Fruit fly (Drosophila melanogaster) whole organism, embryonic: Measurements from ENCODE around the gene Rgl.

Experiments
- ATbp ChIP-seq: fragments of 200-800 bp; sonication (Bioruptor generic); optimal IDR thresholded peaks from 2 replicates; lab custom pipeline; 2017; ENCODE audit warnings: missing biosample characterization, mild to moderate bottlenecking, missing genetic modification characterization, missing genetic modification reagents
- Abd-B ChIP-seq: fragments of 200-800 bp; sonication (Bioruptor generic); optimal IDR thresholded peaks from 2 replicates; lab custom pipeline; 2018; ENCODE audit warnings: missing biosample characterization, mild to moderate bottlenecking, missing genetic modification characterization, moderate library complexity
- Atf3 ChIP-seq: fragments of 200-800 bp; sonication (Bioruptor generic); optimal IDR thresholded peaks from 3 replicates; lab custom pipeline; 2016; ENCODE audit warnings: missing biosample characterization, missing genetic modification characterization
- Atf6 ChIP-seq: fragments of 200-800 bp; sonication (Bioruptor generic); IDR thresholded peaks from 2 replicates; pipeline ENCODE4 v1.3.6; 2022; ENCODE audit warnings: missing biosample characterization, missing genetic modification characterization
- CG11456 ChIP-seq: fragments of 200-800 bp; sonication (Bioruptor generic); IDR thresholded peaks from 3 replicates; pipeline ENCODE4 v1.3.6; 2022; ENCODE audit warnings: missing biosample characterization, missing genetic modification characterization
- CG12071 ChIP-seq: fragments of 200-800 bp; sonication (Bioruptor generic); optimal IDR thresholded peaks from 3 replicates; lab custom pipeline; 2018; ENCODE audit warnings: missing biosample characterization, mild to moderate bottlenecking, missing genetic modification characterization
- CG12769 ChIP-seq: fragments of 200-800 bp; sonication (Bioruptor generic); optimal IDR thresholded peaks from 2 replicates; lab custom pipeline; 2019; ENCODE audit warnings: missing biosample characterization, mild to moderate bottlenecking, missing genetic modification characterization, moderate library complexity
- CG12942 ChIP-seq: fragments of 200-800 bp; sonication (Bioruptor generic); optimal IDR thresholded peaks from 3 replicates; lab custom pipeline; 2016; ENCODE audit warnings: missing biosample characterization, missing genetic modification characterization
- CG13123 ChIP-seq: fragments of 200-800 bp; sonication (Bioruptor generic); optimal IDR thresholded peaks from 2 replicates; lab custom pipeline; 2016; ENCODE audit warnings: missing biosample characterization, missing genetic modification characterization
- CG1529 ChIP-seq: fragments of 200-800 bp; sonication (Bioruptor generic); optimal IDR thresholded peaks from 3 replicates; lab custom pipeline; 2018; ENCODE audit warnings: missing biosample characterization, missing genetic modification characterization
- CG1647 ChIP-seq: fragments of 200-800 bp; sonication (Bioruptor generic); optimal IDR thresholded peaks from 3 replicates; lab custom pipeline; 2016; ENCODE audit warnings: missing biosample characterization, missing genetic modification characterization
- CG17912 ChIP-seq: fragments of 200-800 bp; sonication (Bioruptor generic); optimal IDR thresholded peaks from 2 replicates; lab custom pipeline; 2018; ENCODE audit warnings: missing biosample characterization, mild to moderate bottlenecking, missing genetic modification characterization
- CG2875 ChIP-seq: fragments of 200-800 bp; sonication (Bioruptor generic); optimal IDR thresholded peaks from 2 replicates; lab custom pipeline; 2017; ENCODE audit warnings: missing biosample characterization, mild to moderate bottlenecking, missing genetic modification characterization, missing genetic modification reagents
- CG30020 ChIP-seq: fragments of 200-800 bp; optimal IDR thresholded peaks from 2 replicates; lab custom pipeline; 2019; ENCODE audit warnings: missing biosample characterization, mild to moderate bottlenecking, missing genetic modification characterization, moderate library complexity
- CG30403 ChIP-seq: fragments of 200-800 bp; sonication (Bioruptor generic); optimal IDR thresholded peaks from 3 replicates; lab custom pipeline; 2016; ENCODE audit warnings: missing biosample characterization, missing genetic modification characterization
- CG30431 ChIP-seq: fragments of 200-800 bp; sonication (Bioruptor generic); optimal IDR thresholded peaks from 2 replicates; lab custom pipeline; 2017; ENCODE audit warnings: missing biosample characterization, missing genetic modification characterization
- CG3065 ChIP-seq: fragments of 200-800 bp; sonication (Bioruptor generic); optimal IDR thresholded peaks from 2 replicates; lab custom pipeline; 2016; ENCODE audit warnings: missing biosample characterization, missing genetic modification characterization
- CG32772 ChIP-seq: fragments of 200-800 bp; sonication (Bioruptor generic); IDR thresholded peaks from 2 replicates; pipeline ENCODE4 v1.3.6; 2022; ENCODE audit warnings: missing biosample characterization, missing genetic modification characterization
- CG33557 ChIP-seq: fragments of 200-800 bp; sonication (Bioruptor generic); optimal IDR thresholded peaks from 2 replicates; lab custom pipeline; 2019; ENCODE audit warnings: missing biosample characterization, mild to moderate bottlenecking, missing genetic modification characterization, moderate library complexity
- CG3726 ChIP-seq: fragments of 200-800 bp; sonication (Bioruptor generic); IDR thresholded peaks from 3 replicates; pipeline ENCODE4, ENCODE4 v1.3.6; 2022; ENCODE audit warnings: missing biosample characterization, missing genetic modification characterization
- CG6689 ChIP-seq: fragments of 200-800 bp; sonication (Bioruptor generic); IDR thresholded peaks from 2 replicates; pipeline ENCODE4 v1.3.6; 2022; ENCODE audit warnings: missing biosample characterization, missing genetic modification characterization
- CG7556 ChIP-seq: fragments of 200-800 bp; sonication (Bioruptor generic); optimal IDR thresholded peaks from 2 replicates; lab custom pipeline; 2017; ENCODE audit warnings: missing biosample characterization, mild to moderate bottlenecking, missing genetic modification characterization
- CG8765 ChIP-seq: fragments of 200-800 bp; sonication (Bioruptor generic); IDR thresholded peaks from 2 replicates; pipeline ENCODE4 v1.3.6; 2022; ENCODE audit warnings: missing biosample characterization, missing genetic modification characterization
- CTCF ChIP-seq: fragments of 200-800 bp; sonication (Bioruptor generic); optimal IDR thresholded peaks from 2 replicates; lab custom pipeline; 2017; ENCODE audit warnings: missing biosample characterization, mild to moderate bottlenecking, missing genetic modification characterization, moderate library complexity
- Camta ChIP-seq: fragments of 200-800 bp; sonication (Bioruptor generic); optimal IDR thresholded peaks from 2 replicates; lab custom pipeline; 2016; ENCODE audit warnings: missing biosample characterization, missing genetic modification characterization
- Ets65A ChIP-seq: fragments of 200-800 bp; sonication (Bioruptor generic); peaks from one replicate; lab custom pipeline; 2016; ENCODE audit warnings: missing biosample characterization, missing genetic modification characterization
- Hand ChIP-seq: fragments of 200-800 bp; sonication (Bioruptor generic); optimal IDR thresholded peaks from 2 replicates; lab custom pipeline; 2017; ENCODE audit warnings: mild to moderate bottlenecking, missing biosample characterization, missing genetic modification reagents, missing genetic modification characterization
- Hr39 ChIP-seq: fragments of >200 bp; optimal IDR thresholded peaks from 2 replicates; lab custom pipeline; 2017
- Hr51 ChIP-seq, 2 experiments: fragments of 200-800 bp; sonication (Bioruptor generic); optimal IDR thresholded peaks; 2 replicates in 1 of 2; 3 replicates in 1 of 2; lab custom pipeline; 2016 to 2018; ENCODE audit warnings: missing biosample characterization in 2 of 2, missing genetic modification characterization in 2 of 2, mild to moderate bottlenecking in 1 of 2, moderate library complexity in 1 of 2
- Neu2 ChIP-seq: fragments of 200-800 bp; sonication (Bioruptor generic); optimal IDR thresholded peaks from 3 replicates; lab custom pipeline; 2016; ENCODE audit warnings: missing biosample characterization, missing genetic modification characterization, borderline replicate concordance
- Optix ChIP-seq: fragments of 200-800 bp; sonication (Bioruptor generic); IDR thresholded peaks from 3 replicates; pipeline ENCODE4 v1.3.6; 2022; ENCODE audit warnings: missing biosample characterization, missing genetic modification characterization
- bigmax ChIP-seq: fragments of 200-800 bp; sonication (Bioruptor generic); optimal IDR thresholded peaks from 2 replicates; lab custom pipeline; 2018; ENCODE audit warnings: missing biosample characterization, mild to moderate bottlenecking, missing genetic modification characterization
- corto ChIP-seq: fragments of 200-800 bp; sonication (Bioruptor generic); optimal IDR thresholded peaks from 2 replicates; lab custom pipeline; 2016; ENCODE audit warnings: missing biosample characterization, mild to moderate bottlenecking, missing genetic modification characterization, moderate library complexity
- crol ChIP-seq: fragments of 200-800 bp; sonication (Bioruptor generic); IDR thresholded peaks from 2 replicates; pipeline ENCODE4 v1.3.6; 2022; ENCODE audit warnings: missing biosample characterization, missing genetic modification characterization
- esg ChIP-seq: fragments of 200-800 bp; sonication (Bioruptor generic); conservative IDR thresholded peaks from 2 replicates; pipeline ENCODE4 v1.3.6; 2022; ENCODE audit warnings: missing biosample characterization, missing genetic modification characterization
- fd3F ChIP-seq: fragments of 200-800 bp; sonication (Bioruptor generic); optimal IDR thresholded peaks from 2 replicates; lab custom pipeline; 2018; ENCODE audit warnings: missing biosample characterization, mild to moderate bottlenecking, missing genetic modification characterization, moderate library complexity
- gro ChIP-seq: fragments of 200-800 bp; sonication (Bioruptor generic); optimal IDR thresholded peaks from 2 replicates; lab custom pipeline; 2016; ENCODE audit warnings: missing biosample characterization, missing genetic modification characterization
- gt ChIP-seq: fragments of 200-800 bp; sonication (Bioruptor generic); IDR thresholded peaks from 2 replicates; pipeline ENCODE4 v1.3.6; 2022; ENCODE audit warnings: missing biosample characterization, missing genetic modification characterization
- hbn ChIP-seq: fragments of 200-800 bp; sonication (Bioruptor generic); IDR thresholded peaks from 2 replicates; pipeline ENCODE4 v1.3.6; 2022; ENCODE audit warnings: missing biosample characterization, missing genetic modification characterization; ENCODE audit not compliant: partially characterized antibody
- ind ChIP-seq: fragments of 200-800 bp; sonication (Bioruptor generic); optimal IDR thresholded peaks from 3 replicates; lab custom pipeline; 2016; ENCODE audit warnings: missing biosample characterization, missing genetic modification characterization
- maf-S ChIP-seq: fragments of 200-800 bp; sonication (Bioruptor generic); optimal IDR thresholded peaks from 2 replicates; lab custom pipeline; 2016; ENCODE audit warnings: missing biosample characterization, missing genetic modification characterization
- nerfin-2 ChIP-seq: fragments of 200-800 bp; sonication (Bioruptor generic); IDR thresholded peaks from 2 replicates; pipeline ENCODE4 v1.3.6; 2022; ENCODE audit warnings: missing biosample characterization, missing genetic modification characterization; ENCODE audit not compliant: partially characterized antibody
- pita ChIP-seq: fragments of 200-800 bp; sonication (Bioruptor generic); optimal IDR thresholded peaks from 2 replicates; lab custom pipeline; 2017; ENCODE audit warnings: missing biosample characterization, mild to moderate bottlenecking, missing genetic modification characterization
- pzg ChIP-seq: fragments of 200-800 bp; sonication (Bioruptor generic); optimal IDR thresholded peaks from 3 replicates; lab custom pipeline; 2018; ENCODE audit warnings: missing biosample characterization, mild to moderate bottlenecking, missing genetic modification characterization, moderate library complexity
- row ChIP-seq: fragments of 200-800 bp; sonication (Bioruptor generic); IDR thresholded peaks from 3 replicates; pipeline ENCODE4 v1.3.6; 2022; ENCODE audit warnings: missing biosample characterization, missing genetic modification characterization
- run ChIP-seq: fragments of 200-800 bp; sonication (Bioruptor generic); optimal IDR thresholded peaks from 3 replicates; lab custom pipeline; 2018; ENCODE audit warnings: missing biosample characterization, mild to moderate bottlenecking, missing genetic modification characterization
- sd ChIP-seq: fragments of 200-800 bp; sonication (Bioruptor generic); optimal IDR thresholded peaks from 3 replicates; lab custom pipeline; 2018; ENCODE audit warnings: missing biosample characterization, mild to moderate bottlenecking, missing genetic modification characterization, moderate library complexity
- sens ChIP-seq: fragments of 200-800 bp; sonication (Bioruptor generic); peaks from one replicate; lab custom pipeline; 2016; ENCODE audit warnings: missing biosample characterization, missing genetic modification characterization
- seq ChIP-seq: fragments of 200-800 bp; sonication (Bioruptor generic); IDR thresholded peaks from 2 replicates; pipeline ENCODE4 v1.3.6; 2022; ENCODE audit warnings: missing biosample characterization, missing genetic modification characterization
- sob ChIP-seq: fragments of 200-800 bp; sonication (Bioruptor generic); IDR thresholded peaks from 2 replicates; pipeline ENCODE4 v1.3.6; 2022; ENCODE audit warnings: missing biosample characterization, missing genetic modification characterization
- tll ChIP-seq, 2 experiments: fragments of 200-800 bp in 1 of 2; fragments of >200 bp in 1 of 2; sonication (Bioruptor generic) in 1 of 2; optimal IDR thresholded peaks; 2 replicates each; lab custom pipeline; 2017 to 2019; ENCODE audit warnings: missing biosample characterization in 2 of 2, missing genetic modification characterization in 2 of 2, mild to moderate bottlenecking in 1 of 2, moderate library complexity in 1 of 2
- trh ChIP-seq: fragments of 200-800 bp; sonication (Bioruptor generic); optimal IDR thresholded peaks from 2 replicates; lab custom pipeline; 2016; ENCODE audit warnings: missing biosample characterization, missing genetic modification characterization

Rgl gene

DNA sequence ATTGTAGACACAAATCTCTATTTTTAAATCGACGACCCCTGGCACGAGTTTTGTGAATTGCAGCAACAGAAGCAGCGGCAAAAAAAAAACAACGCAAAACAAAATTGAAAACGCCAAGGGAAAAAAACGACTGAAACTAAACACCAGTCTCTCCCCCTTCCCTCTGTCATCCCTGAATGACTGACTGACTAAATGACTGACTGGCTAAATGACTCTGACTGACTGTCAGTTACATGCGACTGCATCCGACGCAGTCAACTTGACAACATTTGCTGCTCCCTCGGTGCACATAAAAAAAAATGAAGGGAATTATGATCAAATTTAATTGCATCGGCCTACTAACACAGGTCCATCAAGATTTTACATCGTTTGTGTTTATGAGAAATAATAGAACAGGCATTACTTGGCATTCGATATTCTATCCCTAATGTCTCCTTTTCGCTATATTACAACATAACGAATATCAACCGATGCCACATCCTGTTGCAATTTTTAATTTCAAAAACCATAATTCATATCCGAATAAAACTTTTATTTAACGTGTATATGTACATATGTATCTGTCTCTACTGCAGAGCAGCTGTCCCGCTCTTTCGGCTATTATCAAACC, 7.4 kb downstream of the Rgl start (continued):
- no peak for TF ChIP-seq gt (GFP tag; lab: Robert Waterston, UW)
- TF ChIP-seq pita (GFP tag; lab: Kevin White, UChicago): no peak
- no peak for TF ChIP-seq tll (GFP tag; optimal IDR thresholded peaks at IDR 0.05; lab: Kevin White, UChicago)
- TF ChIP-seq row (GFP tag; lab: Robert Waterston, UW): 0 out of 3 replicates have a peak, but pooled peaks have one; percentile 25
- TF ChIP-seq CG11456 (GFP tag; lab: Robert Waterston, UW): no peak
- no peak for TF ChIP-seq CG1529
- TF ChIP-seq ind: peak; percentile 24
- peak; percentile 4 for TF ChIP-seq CG12769
- TF ChIP-seq nerfin-2 (GFP tag; lab: Robert Waterston, UW): no peak
- TF ChIP-seq CG17912: no peak
- no peak for TF ChIP-seq CG30020 (tag; lab: Kevin White, UChicago)
- TF ChIP-seq pzg (GFP tag; lab: Kevin White, UChicago): no peak
- no peak for TF ChIP-seq maf-S (GFP tag; lab: Kevin White, UChicago)
- no peak for TF ChIP-seq gro (GFP tag; lab: Kevin White, UChicago)
- TF ChIP-seq CG8765 (GFP tag; lab: Robert Waterston, UW): no peak
- no peak for TF ChIP-seq sd (tag; lab: Kevin White, UChicago)

- peak; percentile 42 for TF ChIP-seq Ets65A
- TF ChIP-seq Atf6 (GFP tag; lab: Robert Waterston, UW): no peak
- no peak for TF ChIP-seq Atf3 (GFP tag; lab: Kevin White, UChicago)
- no peak for TF ChIP-seq trh (GFP tag; lab: Kevin White, UChicago)
- peak; percentile 44 for TF ChIP-seq sens
- no peak for TF ChIP-seq Hand
- no peak for TF ChIP-seq CG13123 (GFP tag; lab: Kevin White, UChicago)
- no peak for TF ChIP-seq Abd-B (GFP tag; lab: Kevin White, UChicago)
- TF ChIP-seq CG33557: no peak
- TF ChIP-seq Neu2 (GFP tag; lab: Kevin White, UChicago): no peak
- no peak for TF ChIP-seq CG2875 (GFP tag; lab: Kevin White, UChicago)
- no peak for TF ChIP-seq CG1647 (GFP tag; lab: Kevin White, UChicago)
- peak; percentile 40; the same call in 1 of the 2 replicates for TF ChIP-seq crol
- no peak for TF ChIP-seq CG30403 (GFP tag; lab: Kevin White, UChicago)
- no peak for TF ChIP-seq Camta (GFP tag; lab: Kevin White, UChicago)
- no peak for TF ChIP-seq CTCF (GFP tag; lab: Kevin White, UChicago)
- TF ChIP-seq CG3065 (GFP tag; lab: Kevin White, UChicago): no peak
- no peak for TF ChIP-seq Hr51 (GFP tag; optimal IDR thresholded peaks at IDR 0.05; lab: Kevin White, UChicago)
- no peak for TF ChIP-seq CG7556 (GFP tag; lab: Kevin White, UChicago)
- TF ChIP-seq seq (GFP tag; lab: Robert Waterston, UW): no peak
- TF ChIP-seq fd3F (GFP tag; lab: Kevin White, UChicago): no peak
- TF ChIP-seq CG30431 (GFP tag; lab: Kevin White, UChicago): no peak
- no peak for TF ChIP-seq corto (GFP tag; lab: Kevin White, UChicago)
- no peak for TF ChIP-seq CG3726 (GFP tag; lab: Robert Waterston, UW)
- no peak for TF ChIP-seq esg (GFP tag; lab: Robert Waterston, UW)
- TF ChIP-seq run (tag; lab: Kevin White, UChicago): no peak
- TF ChIP-seq hbn (GFP tag; lab: Robert Waterston, UW): no peak
- no peak for TF ChIP-seq CG6689 (GFP tag; lab: Robert Waterston, UW)
- TF ChIP-seq bigmax: no peak
- no peak for TF ChIP-seq CG12942 (GFP tag; lab: Kevin White, UChicago)
- peak; percentile 28; the same call in 1 of the 2 replicates for TF ChIP-seq sob (GFP tag; lab: Robert Waterston, UW)
- no peak for TF ChIP-seq Optix (GFP tag; lab: Robert Waterston, UW)
- TF ChIP-seq CG32772: peak; percentile 51; the same call in 1 of the 2 replicates
- TF ChIP-seq Hr39 (lab: Kevin White, UChicago): no peak
- TF ChIP-seq ATbp (GFP tag; lab: Kevin White, UChicago): no peak
- TF ChIP-seq CG12071 (GFP tag; lab: Kevin White, UChicago): no peak
Observed at dm6 chr3L:13914573-13914972, 10.6 kb downstream of the Rgl start.
